Worm (Caenorhabditis elegans): ENCODE results near the gene qua-1.

Gene qua-1

DNA sequence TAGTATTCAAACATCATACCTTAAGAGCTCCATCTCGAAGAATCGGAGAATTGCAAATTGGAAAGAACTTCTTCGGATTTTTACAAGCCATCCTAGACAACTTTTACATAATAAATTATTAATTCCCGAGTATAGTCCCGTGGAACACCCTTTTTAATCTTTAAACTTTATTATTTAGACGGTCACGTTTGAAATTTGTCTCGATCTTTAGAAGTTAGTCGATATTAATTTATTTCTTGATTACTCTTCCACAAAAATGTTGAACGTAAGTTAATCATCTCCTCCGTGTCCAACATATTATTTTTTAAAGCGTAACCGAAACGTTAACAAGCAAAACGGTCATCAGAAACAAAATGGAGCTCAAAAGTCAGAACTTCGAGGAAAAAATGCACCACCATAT, 25.2 kb upstream of the qua-1 start, which contains the start of the genes decr-1.3 and T05C12.1:
TSS of gene decr-1.3 (minus strand) at position 101 of the 400 bp plus-strand sequence.
TSS of gene T05C12.1 (plus strand) at position 232 of the 400 bp plus-strand sequence.
- TF ChIP-seq sptf-1 (tag; optimal IDR thresholded peaks at IDR 0.05) (no peak), nhr-28 (tag; optimal IDR thresholded peaks at IDR 0.05) (no peak), M03D4.4 (tag; optimal IDR thresholded peaks at IDR 0.05) (no peak), sem-2 (GFP tag; optimal IDR thresholded peaks at IDR 0.05) (no peak), unc-120 (tag; optimal IDR thresholded peaks at IDR 0.05; ENCODE audit: poor library complexity, severe bottlenecking) (no peak), elt-3 (tag; optimal IDR thresholded peaks at IDR 0.05) (no peak), ztf-11 (tag; optimal IDR thresholded peaks at IDR 0.05) (no peak), pha-4 (tag; optimal IDR thresholded peaks at IDR 0.05) (no peak), drap-1 (GFP tag; optimal IDR thresholded peaks at IDR 0.05) (no peak), bed-3 (GFP tag; optimal IDR thresholded peaks at IDR 0.05) (no peak), lin-32 (GFP tag; optimal IDR thresholded peaks at IDR 0.05) (no peak), hlh-1 (tag; optimal IDR thresholded peaks at IDR 0.05) (no peak), nhr-2 (tag; optimal IDR thresholded peaks at IDR 0.05) (no peak), blmp-1 (tag; optimal IDR thresholded peaks at IDR 0.05) (no peak), ceh-83 (GFP tag; optimal IDR thresholded peaks at IDR 0.05) (no peak), unc-62 (GFP tag; optimal IDR thresholded peaks at IDR 0.05) (no peak), mls-2 (tag; optimal IDR thresholded peaks at IDR 0.05) (no peak), mab-5 (tag; optimal IDR thresholded peaks at IDR 0.05) (no peak), nhr-237 (tag; optimal IDR thresholded peaks at IDR 0.05) (no peak)

DNA sequence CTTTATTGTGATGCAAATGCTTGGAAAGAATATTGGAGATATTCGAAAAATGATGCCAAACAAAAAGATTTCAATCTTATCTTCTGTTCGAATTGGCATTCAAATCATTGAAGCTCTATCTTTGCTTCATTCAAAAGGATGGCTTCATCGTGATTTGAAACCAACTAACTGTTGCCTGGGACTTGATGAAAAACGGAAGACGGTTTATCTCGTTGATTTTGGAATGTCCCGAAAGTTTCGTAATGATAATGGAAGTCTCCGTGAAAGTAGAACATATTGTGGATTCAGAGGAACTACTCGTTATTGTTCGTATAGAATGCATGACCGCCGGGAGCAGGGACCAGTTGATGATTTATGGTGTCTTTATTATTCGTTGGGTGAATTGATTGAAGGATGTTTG, 24.5 kb upstream of the qua-1 start:
- TF ChIP-seq bed-3 (GFP tag; optimal IDR thresholded peaks at IDR 0.05), result no peak
- TF ChIP-seq unc-62 (GFP tag; optimal IDR thresholded peaks at IDR 0.05), result no peak
- no peak for TF ChIP-seq ztf-11 (tag; optimal IDR thresholded peaks at IDR 0.05)
- TF ChIP-seq ceh-39 (tag; optimal IDR thresholded peaks at IDR 0.05), result no peak
- no peak for TF ChIP-seq tbx-8 (GFP tag; optimal IDR thresholded peaks at IDR 0.05)
- TF ChIP-seq nhr-28 (tag; optimal IDR thresholded peaks at IDR 0.05), result no peak
- no peak for TF ChIP-seq nhr-76 (tag; optimal IDR thresholded peaks at IDR 0.05)
- no peak for TF ChIP-seq elt-1 (tag; optimal IDR thresholded peaks at IDR 0.05; ENCODE audit: borderline replicate concordance, insufficient read depth)
- TF ChIP-seq nhr-12 (tag; optimal IDR thresholded peaks at IDR 0.05), result no peak
- no peak for TF ChIP-seq ceh-83 (GFP tag; optimal IDR thresholded peaks at IDR 0.05)
- TF ChIP-seq unc-39 (tag; optimal IDR thresholded peaks at IDR 0.05), result no peak
- TF ChIP-seq mep-1 (tag; optimal IDR thresholded peaks at IDR 0.05), result no peak
- no peak for TF ChIP-seq pha-4 (tag; optimal IDR thresholded peaks at IDR 0.05)
- no peak for TF ChIP-seq mab-5 (tag; optimal IDR thresholded peaks at IDR 0.05)
- TF ChIP-seq mls-2 (tag; optimal IDR thresholded peaks at IDR 0.05), result no peak
- TF ChIP-seq blmp-1 (tag; optimal IDR thresholded peaks at IDR 0.05), result no peak
- no peak for TF ChIP-seq nhr-2 (tag; optimal IDR thresholded peaks at IDR 0.05)
- no peak for TF ChIP-seq unc-120 (tag; optimal IDR thresholded peaks at IDR 0.05; ENCODE audit: poor library complexity, severe bottlenecking)
- no peak for TF ChIP-seq ceh-43 (GFP tag; optimal IDR thresholded peaks at IDR 0.05)
- no peak for TF ChIP-seq snpc-4 (tag; optimal IDR thresholded peaks at IDR 0.05)

DNA sequence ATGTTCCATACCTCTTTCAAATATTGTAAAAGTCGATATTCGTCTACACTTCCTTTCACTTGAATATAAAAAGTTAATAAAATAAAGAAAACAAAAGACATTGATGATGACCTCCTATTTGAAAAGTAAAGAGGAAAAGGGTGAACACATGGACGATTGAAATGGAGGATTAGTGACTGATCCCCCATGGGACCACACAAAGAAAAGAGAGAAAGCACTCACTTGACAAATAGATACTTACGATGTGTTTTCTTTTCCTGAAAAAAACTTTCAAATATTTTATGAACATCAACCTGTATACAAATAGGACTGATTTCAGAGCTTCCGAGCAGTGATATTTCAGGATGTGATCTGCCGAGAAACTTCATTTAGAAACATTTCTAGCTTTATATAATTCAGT, 21.5 kb upstream of the qua-1 start, which contains the start of gene acr-14:
TSS of gene acr-14 (minus strand) at position 101 of the 400 bp plus-strand sequence.
- TF ChIP-seq hlh-1 (tag; optimal IDR thresholded peaks at IDR 0.05) (no peak), tbx-8 (GFP tag; optimal IDR thresholded peaks at IDR 0.05) (no peak), ham-2 (GFP tag; optimal IDR thresholded peaks at IDR 0.05) (no peak), mls-2 (tag; optimal IDR thresholded peaks at IDR 0.05) (no peak), bed-3 (GFP tag; optimal IDR thresholded peaks at IDR 0.05) (no peak), unc-62 (GFP tag; optimal IDR thresholded peaks at IDR 0.05) (no peak), zip-8 (tag; optimal IDR thresholded peaks at IDR 0.05) (no peak)

DNA sequence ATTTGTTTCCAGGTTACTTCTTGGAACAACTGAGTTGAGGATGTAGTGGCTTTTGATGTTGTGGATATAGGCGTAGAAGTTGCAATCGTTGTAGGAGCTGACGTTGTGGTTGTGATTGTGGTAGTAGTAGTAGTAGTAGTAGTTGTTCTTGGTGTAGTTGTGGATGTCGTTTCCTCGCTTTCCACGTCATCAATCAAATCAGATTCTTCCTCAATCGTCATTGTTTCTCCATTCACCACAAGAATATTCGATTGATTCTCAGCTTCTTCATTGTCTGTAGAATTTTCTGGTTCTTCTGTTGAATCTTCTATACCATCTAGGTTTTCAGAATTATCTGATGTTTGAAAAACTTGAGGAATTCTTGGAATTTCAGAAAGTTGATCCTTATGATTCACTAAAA, 20.0 kb upstream of the qua-1 start:
- TF ChIP-seq nhr-12 (tag; optimal IDR thresholded peaks at IDR 0.05) (no peak), pha-4 (tag; optimal IDR thresholded peaks at IDR 0.05) (no peak), mab-5 (tag; optimal IDR thresholded peaks at IDR 0.05) (no peak), nhr-2 (tag; optimal IDR thresholded peaks at IDR 0.05) (no peak), blmp-1 (tag; optimal IDR thresholded peaks at IDR 0.05) (no peak), lsy-2 (tag; optimal IDR thresholded peaks at IDR 0.05) (no peak)

DNA sequence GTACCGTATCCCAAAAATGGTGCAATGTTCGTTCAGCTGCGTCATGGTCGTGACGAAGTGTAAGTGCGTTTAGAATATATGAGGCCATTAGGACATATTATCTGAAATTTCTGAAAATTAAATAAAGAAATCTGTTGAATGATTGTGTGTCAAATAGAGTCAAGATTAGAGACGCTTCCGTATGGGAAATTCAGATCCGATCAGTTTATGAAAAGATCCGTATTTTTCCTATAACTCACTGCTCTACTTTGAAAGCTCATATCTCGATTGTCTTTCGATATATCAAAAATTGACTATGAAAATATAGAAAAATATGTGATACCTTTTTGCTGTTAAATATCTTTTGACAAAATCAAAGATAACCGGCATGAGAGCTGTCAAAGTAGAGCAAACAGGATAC, 18.3 kb upstream of the qua-1 start, which contains the start of gene T05C12.4:
TSS of gene T05C12.4 (minus strand) at position 101 of the 400 bp plus-strand sequence.
- TF ChIP-seq nhr-76 (tag; optimal IDR thresholded peaks at IDR 0.05) (no peak), nhr-12 (tag; optimal IDR thresholded peaks at IDR 0.05) (no peak), sptf-1 (tag; optimal IDR thresholded peaks at IDR 0.05) (no peak)
